Worm (Caenorhabditis elegans) whole organism, mixed stage, embryonic: ENCODE measurements around the gene R09H3.3.

Experiments used
- blmp-1 ChIP-seq: fragments of 150-350 bp; optimal IDR thresholded peaks from 2 replicates; lab custom pipeline; 2014; ENCODE audit warnings: missing biosample characterization, missing genetic modification characterization
- flh-1 ChIP-seq: fragments of 200-800 bp; sonication (Bioruptor generic); optimal IDR thresholded peaks from 2 replicates; lab custom pipeline; 2018; ENCODE audit warnings: mild to moderate bottlenecking, missing genetic modification characterization, moderate library complexity, missing compliant biosample characterization
- nhr-12 ChIP-seq: fragments of 150-350 bp; optimal IDR thresholded peaks from 2 replicates; lab custom pipeline; 2014; ENCODE audit warnings: missing biosample characterization, missing genetic modification characterization
- nhr-237 ChIP-seq: fragments of 150-350 bp; optimal IDR thresholded peaks from 2 replicates; lab custom pipeline; 2014; ENCODE audit warnings: missing biosample characterization, missing genetic modification characterization
- snpc-4 ChIP-seq: fragments of 150-350 bp; optimal IDR thresholded peaks from 2 replicates; lab custom pipeline; 2014; ENCODE audit warnings: missing biosample characterization, missing genetic modification characterization
- unc-62 ChIP-seq: fragments of 150-350 bp; optimal IDR thresholded peaks from 2 replicates; lab custom pipeline; 2014; ENCODE audit warnings: missing biosample characterization, missing genetic modification reagents, missing genetic modification characterization
- ztf-11 ChIP-seq: fragments of 150-350 bp; optimal IDR thresholded peaks from 2 replicates; lab custom pipeline; 2014; ENCODE audit warnings: missing biosample characterization, missing genetic modification characterization

- TF ChIP-seq blmp-1: no peak
- TF ChIP-seq snpc-4 (tag; lab: Kevin White, UChicago): no peak
- no peak for TF ChIP-seq nhr-237 (tag; lab: Kevin White, UChicago)
- TF ChIP-seq ztf-11 (tag; lab: Kevin White, UChicago): no peak
- no peak for TF ChIP-seq nhr-12 (tag; lab: Kevin White, UChicago)
- no peak for TF ChIP-seq flh-1 (GFP tag; lab: Kevin White, UChicago)
- no peak for TF ChIP-seq unc-62 (GFP tag; lab: Kevin White, UChicago)
Observed at ce11 chrX:1706538-1706937, 37.9 kb upstream of the R09H3.3 start, which contains the start of gene F07G6.5.
